Fruit fly (Drosophila melanogaster) whole organism, embryonic: ENCODE measurements around the gene Mtr3.
A peak's percentile ranks its signal among the peaks of the same experiment; 100 is the strongest.

ENCODE experiments used
- Antp ChIP-seq: fragments of 200-800 bp; sonication (Bioruptor generic); optimal IDR thresholded peaks from 3 replicates; lab custom pipeline; 2016; ENCODE audit warnings: missing biosample characterization, missing genetic modification characterization
- Awh ChIP-seq: fragments of 200-800 bp; sonication (Bioruptor generic); IDR thresholded peaks from 2 replicates; pipeline ENCODE4, ENCODE4 v1.3.6; 2022; ENCODE audit warnings: missing biosample characterization, missing genetic modification characterization
- CG10147 ChIP-seq: fragments of 200-800 bp; sonication (Bioruptor generic); optimal IDR thresholded peaks from 2 replicates; lab custom pipeline; 2019; ENCODE audit warnings: missing biosample characterization, mild to moderate bottlenecking, missing genetic modification characterization, moderate library complexity
- CG10209 ChIP-seq: fragments of 200-800 bp; sonication (Bioruptor generic); optimal IDR thresholded peaks from 3 replicates; lab custom pipeline; 2017; ENCODE audit warnings: missing biosample characterization, mild to moderate bottlenecking, missing genetic modification characterization, missing genetic modification reagents
- CG10959 ChIP-seq: fragments of 200-800 bp; sonication (Bioruptor generic); IDR thresholded peaks from 2 replicates; pipeline ENCODE4 v1.3.6; 2022; ENCODE audit warnings: missing biosample characterization, missing genetic modification characterization
- CG11247 ChIP-seq: fragments of 200-800 bp; sonication (Bioruptor generic); IDR thresholded peaks from 2 replicates; pipeline ENCODE4 v1.3.6; 2022; ENCODE audit warnings: missing biosample characterization, missing genetic modification characterization
- CG11456 ChIP-seq: fragments of 200-800 bp; sonication (Bioruptor generic); IDR thresholded peaks from 3 replicates; pipeline ENCODE4 v1.3.6; 2022; ENCODE audit warnings: missing biosample characterization, missing genetic modification characterization
- CG11560 ChIP-seq: fragments of 200-800 bp; sonication (Bioruptor generic); IDR thresholded peaks from 3 replicates; pipeline ENCODE4 v1.3.6; 2022; ENCODE audit warnings: missing biosample characterization, missing genetic modification characterization
- CG12104 ChIP-seq: fragments of 200-800 bp; sonication (Bioruptor generic); optimal IDR thresholded peaks from 3 replicates; lab custom pipeline; 2016; ENCODE audit warnings: missing biosample characterization, missing genetic modification characterization
- CG12942 ChIP-seq: fragments of 200-800 bp; sonication (Bioruptor generic); optimal IDR thresholded peaks from 3 replicates; lab custom pipeline; 2016; ENCODE audit warnings: missing biosample characterization, missing genetic modification characterization
- CG13296 ChIP-seq: fragments of 200-800 bp; sonication (Bioruptor generic); optimal IDR thresholded peaks from 3 replicates; lab custom pipeline; 2018; ENCODE audit warnings: missing biosample characterization, mild to moderate bottlenecking, missing genetic modification characterization
- CG15011 ChIP-seq: fragments of 200-800 bp; sonication (Bioruptor generic); optimal IDR thresholded peaks from 3 replicates; lab custom pipeline; 2018; ENCODE audit warnings: missing biosample characterization, mild to moderate bottlenecking, missing genetic modification characterization
- CG1529 ChIP-seq: fragments of 200-800 bp; sonication (Bioruptor generic); optimal IDR thresholded peaks from 3 replicates; lab custom pipeline; 2018; ENCODE audit warnings: missing biosample characterization, missing genetic modification characterization
- CG15479 ChIP-seq: fragments of 200-800 bp; sonication (Bioruptor generic); optimal IDR thresholded peaks from 3 replicates; lab custom pipeline; 2019; ENCODE audit warnings: missing biosample characterization, mild to moderate bottlenecking, missing genetic modification characterization, moderate library complexity
- CG2199 ChIP-seq: fragments of 200-800 bp; sonication (Bioruptor generic); IDR thresholded peaks from 3 replicates; pipeline ENCODE4 v1.3.6; 2022; ENCODE audit warnings: missing biosample characterization, missing genetic modification characterization
- CG31441 ChIP-seq: fragments of 200-800 bp; sonication (Bioruptor generic); IDR thresholded peaks from 2 replicates; pipeline ENCODE4 v1.3.6; 2022; ENCODE audit warnings: missing biosample characterization, missing genetic modification characterization
- CG32767 ChIP-seq: fragments of 200-800 bp; sonication (Bioruptor generic); IDR thresholded peaks from 2 replicates; pipeline ENCODE4 v1.3.6; 2022; ENCODE audit warnings: missing biosample characterization, missing genetic modification characterization
- CG3847 ChIP-seq: fragments of 200-800 bp; sonication (Bioruptor generic); IDR thresholded peaks from 2 replicates; pipeline ENCODE4 v1.3.6; 2022; ENCODE audit warnings: missing biosample characterization, missing genetic modification characterization
- CG3995 ChIP-seq: fragments of 200-800 bp; sonication (Bioruptor generic); optimal IDR thresholded peaks from 3 replicates; lab custom pipeline; 2016; ENCODE audit warnings: missing biosample characterization, missing genetic modification characterization
- CG4328 ChIP-seq: fragments of 200-800 bp; sonication (Bioruptor generic); optimal IDR thresholded peaks from 3 replicates; lab custom pipeline; 2017; ENCODE audit warnings: missing biosample characterization, missing genetic modification reagents, missing genetic modification characterization
- CG4424 ChIP-seq: fragments of 200-800 bp; sonication (Bioruptor generic); optimal IDR thresholded peaks from 3 replicates; lab custom pipeline; 2016; ENCODE audit warnings: missing biosample characterization, missing genetic modification characterization
- CG6689 ChIP-seq: fragments of 200-800 bp; sonication (Bioruptor generic); IDR thresholded peaks from 2 replicates; pipeline ENCODE4 v1.3.6; 2022; ENCODE audit warnings: missing biosample characterization, missing genetic modification characterization
- CG7372 ChIP-seq: fragments of 200-800 bp; sonication (Bioruptor generic); IDR thresholded peaks from 2 replicates; pipeline ENCODE4 v1.3.6; 2022; ENCODE audit warnings: missing biosample characterization, missing genetic modification characterization
- CHES-1-like ChIP-seq: fragments of 200-800 bp; sonication (Bioruptor generic); optimal IDR thresholded peaks from 2 replicates; lab custom pipeline; 2016; ENCODE audit warnings: missing biosample characterization, missing genetic modification characterization
- Dek ChIP-seq: fragments of 200-800 bp; sonication (Bioruptor generic); optimal IDR thresholded peaks from 3 replicates; lab custom pipeline; 2019; ENCODE audit warnings: missing biosample characterization, mild to moderate bottlenecking, missing genetic modification characterization, moderate library complexity
- Dfd ChIP-seq, 2 experiments: fragments of >200 bp; optimal IDR thresholded peaks; 2 replicates each; lab custom pipeline; 2017; ENCODE audit warnings: missing biosample characterization in 2 of 2, missing genetic modification characterization in 2 of 2
- Hsf ChIP-seq: fragments of 200-800 bp; sonication (Bioruptor generic); optimal IDR thresholded peaks from 3 replicates; lab custom pipeline; 2016; ENCODE audit warnings: missing biosample characterization, missing genetic modification characterization
- Kr ChIP-seq: fragments of 200-800 bp; sonication (Bioruptor generic); optimal IDR thresholded peaks from 2 replicates; lab custom pipeline; 2017; ENCODE audit warnings: missing biosample characterization, mild to moderate bottlenecking, missing genetic modification characterization
- Meics ChIP-seq: fragments of 200-800 bp; sonication (Bioruptor generic); optimal IDR thresholded peaks from 2 replicates; lab custom pipeline; 2017; ENCODE audit warnings: missing biosample characterization, mild to moderate bottlenecking, missing genetic modification characterization
- Neu2 ChIP-seq: fragments of 200-800 bp; sonication (Bioruptor generic); optimal IDR thresholded peaks from 3 replicates; lab custom pipeline; 2016; ENCODE audit warnings: missing biosample characterization, missing genetic modification characterization, borderline replicate concordance
- Rfx ChIP-seq: fragments of 200-800 bp; sonication (Bioruptor generic); IDR thresholded peaks from 2 replicates; pipeline ENCODE4 v1.3.6; 2022; ENCODE audit warnings: missing biosample characterization, missing genetic modification characterization
- Stat92E ChIP-seq, 3 experiments: fragments of >200 bp in 2 of 3; fragments of 200-800 bp in 1 of 3; sonication (Bioruptor generic) in 1 of 3; optimal IDR thresholded peaks; 2 replicates each; lab custom pipeline; 2017 to 2019; ENCODE audit warnings: missing biosample characterization in 3 of 3, missing genetic modification characterization in 3 of 3, mild to moderate bottlenecking in 1 of 3, moderate library complexity in 1 of 3
- Xrp1 ChIP-seq: fragments of 200-800 bp; sonication (Bioruptor generic); IDR thresholded peaks from 2 replicates; pipeline ENCODE4 v1.3.6; 2022; ENCODE audit warnings: missing biosample characterization, missing genetic modification characterization
- ab ChIP-seq: fragments of 200-800 bp; sonication (Bioruptor generic); optimal IDR thresholded peaks from 2 replicates; lab custom pipeline; 2016; ENCODE audit warnings: missing biosample characterization, missing genetic modification characterization
- abd-A ChIP-seq: fragments of 200-800 bp; sonication (Bioruptor generic); optimal IDR thresholded peaks from 3 replicates; lab custom pipeline; 2019; ENCODE audit warnings: missing biosample characterization, mild to moderate bottlenecking, missing genetic modification characterization, moderate library complexity
- br ChIP-seq: fragments of >200 bp; optimal IDR thresholded peaks from 2 replicates; lab custom pipeline; 2017
- dpn ChIP-seq, 2 experiments: fragments of 200-800 bp; sonication (Bioruptor generic); optimal IDR thresholded peaks; 3 replicates each; lab custom pipeline; 2016; ENCODE audit warnings: missing biosample characterization in 2 of 2, missing genetic modification characterization in 2 of 2
- ewg ChIP-seq: fragments of 200-800 bp; sonication (Bioruptor generic); optimal IDR thresholded peaks from 3 replicates; lab custom pipeline; 2017; ENCODE audit warnings: mild to moderate bottlenecking, missing biosample characterization, missing genetic modification reagents, missing genetic modification characterization
- gem ChIP-seq: fragments of 200-800 bp; sonication (Bioruptor generic); optimal IDR thresholded peaks from 2 replicates; lab custom pipeline; 2019; ENCODE audit warnings: missing biosample characterization, mild to moderate bottlenecking, missing genetic modification characterization, moderate library complexity
- grn ChIP-seq: fragments of 200-800 bp; sonication (Bioruptor generic); optimal IDR thresholded peaks from 3 replicates; lab custom pipeline; 2017; ENCODE audit warnings: missing biosample characterization, missing genetic modification characterization
- ham ChIP-seq: fragments of 200-800 bp; sonication (Bioruptor generic); IDR thresholded peaks from 2 replicates; pipeline ENCODE4 v1.3.6; 2022; ENCODE audit warnings: missing biosample characterization, missing genetic modification characterization
- inv ChIP-seq: fragments of 200-800 bp; sonication (Bioruptor generic); IDR thresholded peaks from 2 replicates; pipeline ENCODE4 v1.3.6; 2022; ENCODE audit warnings: missing biosample characterization, missing genetic modification characterization; ENCODE audit not compliant: partially characterized antibody
- jumu ChIP-seq: fragments of 200-800 bp; sonication (Bioruptor generic); optimal IDR thresholded peaks from 3 replicates; lab custom pipeline; 2016; ENCODE audit warnings: missing biosample characterization, missing genetic modification characterization
- kni ChIP-seq: fragments of 200-800 bp; sonication (Bioruptor generic); optimal IDR thresholded peaks from 3 replicates; lab custom pipeline; 2017; ENCODE audit warnings: mild to moderate bottlenecking, missing biosample characterization, missing genetic modification reagents, missing genetic modification characterization
- lmd ChIP-seq: fragments of 200-800 bp; sonication (Bioruptor generic); IDR thresholded peaks from 2 replicates; pipeline ENCODE4 v1.3.6; 2022; ENCODE audit warnings: missing biosample characterization, missing genetic modification characterization
- nom ChIP-seq: fragments of 200-800 bp; sonication (Bioruptor generic); optimal IDR thresholded peaks from 2 replicates; lab custom pipeline; 2017; ENCODE audit warnings: missing biosample characterization, missing genetic modification characterization, mild to moderate bottlenecking, moderate library complexity, missing genetic modification reagents
- pfk ChIP-seq: fragments of 200-800 bp; sonication (Bioruptor generic); optimal IDR thresholded peaks from 2 replicates; lab custom pipeline; 2018; ENCODE audit warnings: missing biosample characterization, mild to moderate bottlenecking, missing genetic modification characterization, moderate library complexity
- rib ChIP-seq: fragments of 200-800 bp; sonication (Bioruptor generic); IDR thresholded peaks from 2 replicates; pipeline ENCODE4 v1.3.6; 2022; ENCODE audit warnings: missing biosample characterization, missing genetic modification characterization
- scrt ChIP-seq: fragments of 200-800 bp; sonication (Bioruptor generic); optimal IDR thresholded peaks from 2 replicates; lab custom pipeline; 2018; ENCODE audit warnings: missing biosample characterization, mild to moderate bottlenecking, missing genetic modification characterization, moderate library complexity
- sd ChIP-seq: fragments of 200-800 bp; sonication (Bioruptor generic); optimal IDR thresholded peaks from 3 replicates; lab custom pipeline; 2018; ENCODE audit warnings: missing biosample characterization, mild to moderate bottlenecking, missing genetic modification characterization, moderate library complexity
- wor ChIP-seq: fragments of 200-800 bp; sonication (Bioruptor generic); IDR thresholded peaks from 2 replicates; pipeline ENCODE4 v1.3.6; 2022; ENCODE audit warnings: missing biosample characterization, missing genetic modification characterization
- zen ChIP-seq: fragments of 200-800 bp; sonication (Bioruptor generic); optimal IDR thresholded peaks from 3 replicates; lab custom pipeline; 2018; ENCODE audit warnings: missing biosample characterization, mild to moderate bottlenecking, missing genetic modification characterization, moderate library complexity

Gene Mtr3

DNA sequence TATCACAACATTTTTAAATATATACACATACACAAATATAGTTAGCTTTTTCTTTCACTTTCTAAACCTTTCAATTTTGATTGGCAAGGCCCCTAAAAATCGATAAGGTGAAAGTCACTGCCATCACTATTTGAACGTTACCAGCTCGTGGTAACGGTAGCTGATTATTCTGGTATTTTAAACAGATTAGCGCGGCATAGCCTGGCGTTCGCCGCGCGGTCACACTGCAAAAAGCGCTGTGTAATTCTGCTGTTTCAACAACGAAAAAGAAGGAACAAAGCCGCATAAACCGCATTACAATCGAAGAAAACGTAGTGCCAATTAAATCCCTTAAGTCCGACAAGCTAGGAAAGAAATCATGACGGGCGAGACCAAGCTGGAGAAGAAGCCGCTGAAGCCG is 1.3 kb upstream of the Mtr3 start, which contains the start of gene Rpn1 (continued):
- peak; percentile 98 for TF ChIP-seq CG3995
- no peak for TF ChIP-seq scrt (GFP tag; lab: Kevin White, UChicago)
- TF ChIP-seq CG10209: no peak
- no peak for TF ChIP-seq CG4424
- TF ChIP-seq CHES-1-like (GFP tag; lab: Kevin White, UChicago): peak; percentile 4
- TF ChIP-seq ewg (GFP tag; lab: Kevin White, UChicago): no peak
- TF ChIP-seq CG12942: no peak
- no peak for TF ChIP-seq CG15479 (GFP tag; lab: Kevin White, UChicago)
- TF ChIP-seq grn (GFP tag; lab: Kevin White, UChicago): no peak
- no peak for TF ChIP-seq sd (tag; lab: Kevin White, UChicago)
- TF ChIP-seq ham (GFP tag; lab: Robert Waterston, UW): no peak
- no peak for TF ChIP-seq CG11560
- TF ChIP-seq rib (GFP tag; lab: Robert Waterston, UW): no peak
- no peak for TF ChIP-seq Xrp1
- TF ChIP-seq Hsf (GFP tag; lab: Kevin White, UChicago): peak; percentile 5
- no peak for TF ChIP-seq CG6689 (GFP tag; lab: Robert Waterston, UW)
- no peak for TF ChIP-seq CG10959 (GFP tag; lab: Robert Waterston, UW)
- TF ChIP-seq Neu2 (GFP tag; lab: Kevin White, UChicago): no peak
- TF ChIP-seq Stat92E (GFP tag; optimal IDR thresholded peaks at IDR 0.05; lab: Kevin White, UChicago): no peak
- TF ChIP-seq CG31441: no peak
- TF ChIP-seq jumu: peak; percentile 4
- no peak for TF ChIP-seq Meics (GFP tag; lab: Kevin White, UChicago)
- TF ChIP-seq Dek: no peak
- no peak for TF ChIP-seq lmd (GFP tag; lab: Robert Waterston, UW)
- TF ChIP-seq ab: no peak
- TF ChIP-seq CG2199 (GFP tag; lab: Robert Waterston, UW): no peak
- TF ChIP-seq CG7372: no peak
- no peak for TF ChIP-seq nom
- TF ChIP-seq kni: no peak
- TF ChIP-seq Antp (GFP tag; lab: Kevin White, UChicago): peak; percentile 35
- no peak for TF ChIP-seq pfk
- no peak for TF ChIP-seq wor (GFP tag; lab: Robert Waterston, UW)
- no peak for TF ChIP-seq br
- no peak for TF ChIP-seq gem (tag; lab: Kevin White, UChicago)
- no peak for TF ChIP-seq Kr (GFP tag; lab: Kevin White, UChicago)
- TF ChIP-seq abd-A (tag; lab: Kevin White, UChicago): no peak
- no peak for TF ChIP-seq Awh
- no peak for TF ChIP-seq CG32767 (GFP tag; lab: Robert Waterston, UW)
- no peak for TF ChIP-seq CG10147 (GFP tag; lab: Kevin White, UChicago)
- TF ChIP-seq CG11456: no peak
- no peak for TF ChIP-seq CG4328 (GFP tag; lab: Kevin White, UChicago)
- peak; percentile 36 for TF ChIP-seq zen (tag; lab: Kevin White, UChicago)
- TF ChIP-seq CG13296: no peak
- 0 out of 2 replicates have a peak, but pooled peaks have one; percentile 26 for TF ChIP-seq inv (GFP tag; lab: Robert Waterston, UW)
- no peak for TF ChIP-seq CG1529 (GFP tag; lab: Kevin White, UChicago)
- TF ChIP-seq CG12104 (GFP tag; lab: Kevin White, UChicago): no peak
- TF ChIP-seq Rfx (GFP tag; lab: Robert Waterston, UW): peak; percentile 60
- TF ChIP-seq CG3847 (GFP tag; lab: Robert Waterston, UW): peak; percentile 43
- no peak for TF ChIP-seq CG15011 (GFP tag; lab: Kevin White, UChicago)
- TF ChIP-seq CG11247 (GFP tag; lab: Robert Waterston, UW): no peak
- TF ChIP-seq dpn (GFP tag; optimal IDR thresholded peaks at IDR 0.05; lab: Kevin White, UChicago): peak; percentile 1 to 30
- no peak for TF ChIP-seq Dfd (GFP tag; optimal IDR thresholded peaks at IDR 0.05; lab: Kevin White, UChicago)
